Worm (Caenorhabditis elegans) whole organism, midembryonic: ENCODE data around the gene T11F9.7.

Source experiments
- T22C8.4 ChIP-seq: fragments of 200-800 bp; sonication (Bioruptor generic); IDR thresholded peaks from 2 replicates; pipeline ENCODE4 v1.3.6; 2022; ENCODE audit warnings: missing genetic modification characterization, missing compliant biosample characterization
- cog-1 ChIP-seq: sonication (generic microtip); optimal IDR thresholded peaks from 2 replicates; lab custom pipeline; 2016; ENCODE audit warnings: missing genetic modification characterization, missing compliant biosample characterization
- flt-1 ChIP-seq: fragments of 200-800 bp; sonication (Bioruptor generic); IDR thresholded peaks from 2 replicates; pipeline ENCODE4 v1.3.6; 2022; ENCODE audit warnings: missing genetic modification characterization, missing compliant biosample characterization
- med-1 ChIP-seq: sonication (generic microtip); optimal IDR thresholded peaks from 2 replicates; lab custom pipeline; 2017; ENCODE audit warnings: missing genetic modification characterization, mild to moderate bottlenecking, missing compliant biosample characterization, antibody characterized with exemption, missing genetic modification reagents; ENCODE audit not compliant: insufficient read depth
- ztf-29 ChIP-seq: fragments of 200-800 bp; sonication (Bioruptor generic); IDR thresholded peaks from 2 replicates; pipeline ENCODE4 v1.3.6; 2022; ENCODE audit warnings: missing genetic modification reagents, missing genetic modification characterization, missing compliant biosample characterization

- TF ChIP-seq flt-1 (GFP tag; lab: Robert Waterston, UW) = no peak
- TF ChIP-seq T22C8.4 = no peak
- TF ChIP-seq med-1 (GFP tag; lab: Kevin White, UChicago) = no peak
- no peak for TF ChIP-seq cog-1 (tag; lab: Kevin White, UChicago)
- TF ChIP-seq ztf-29 (GFP tag; lab: Robert Waterston, UW) = no peak
Measured at ce11 chrV:11450257-11450656, 25.5 kb upstream of the T11F9.7 start, which contains the start of gene col-156.
